Fruit fly (Drosophila melanogaster) S2 (cell line): Measurements from ENCODE around the gene CG10947.

Experiments used
- CG8478 ChIP-seq: fragments of >200 bp; optimal IDR thresholded peaks from 2 replicates; lab custom pipeline; 2018
- CTCF ChIP-seq, 2 experiments: fragments of >200 bp; optimal IDR thresholded peaks; 2 replicates each; lab custom pipeline; 2018

Gene CG10947

DNA sequence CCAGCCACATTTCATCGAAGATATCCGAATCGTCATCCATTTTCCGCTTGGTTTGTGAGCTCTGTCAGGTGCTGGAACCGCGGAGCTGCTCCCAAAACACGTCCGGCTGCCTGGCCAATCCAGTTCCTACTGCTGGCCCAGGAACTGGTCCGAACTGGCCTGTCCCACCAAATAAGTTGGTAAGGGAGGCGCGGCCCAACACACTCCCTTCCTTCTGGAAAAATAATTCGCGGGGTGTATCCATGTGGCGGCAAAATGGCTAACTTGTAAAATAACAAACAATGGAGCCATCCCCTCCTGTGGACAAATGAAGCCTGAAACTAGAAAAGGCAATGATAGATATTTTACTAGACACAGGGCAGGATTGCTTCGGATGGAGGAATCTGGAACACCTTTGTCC is 10.0 kb upstream of the CG10947 start, which contains the start of gene CG15130:
CG15130 (minus strand) TSS at position 101 of the 400 bp plus-strand sequence.
- TF ChIP-seq CTCF (optimal IDR thresholded peaks at IDR 0.05; lab: Kevin White, UChicago) (no peak), CG8478 (lab: Kevin White, UChicago) (no peak)

DNA sequence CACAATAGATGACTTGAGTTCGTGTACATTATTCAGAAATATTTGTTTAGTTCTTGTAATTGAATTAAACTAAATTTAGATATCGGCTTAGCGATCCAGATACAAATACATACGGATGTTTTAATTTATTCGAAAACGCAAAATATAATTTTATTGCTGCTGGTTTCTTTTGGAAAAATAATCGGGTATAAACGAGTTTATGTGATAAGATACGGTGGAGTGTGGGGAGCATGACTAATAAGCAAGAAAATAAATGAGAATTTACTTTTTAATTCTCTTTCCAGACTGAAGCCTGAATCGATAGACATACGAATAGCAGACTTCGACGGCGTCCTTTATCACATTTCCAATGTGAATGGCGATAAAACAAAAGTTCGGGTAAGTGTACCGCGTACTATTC is 5.4 kb upstream of the CG10947 start:
- TF ChIP-seq CTCF (optimal IDR thresholded peaks at IDR 0.05; lab: Kevin White, UChicago) (no peak), CG8478 (lab: Kevin White, UChicago) (no peak)

DNA sequence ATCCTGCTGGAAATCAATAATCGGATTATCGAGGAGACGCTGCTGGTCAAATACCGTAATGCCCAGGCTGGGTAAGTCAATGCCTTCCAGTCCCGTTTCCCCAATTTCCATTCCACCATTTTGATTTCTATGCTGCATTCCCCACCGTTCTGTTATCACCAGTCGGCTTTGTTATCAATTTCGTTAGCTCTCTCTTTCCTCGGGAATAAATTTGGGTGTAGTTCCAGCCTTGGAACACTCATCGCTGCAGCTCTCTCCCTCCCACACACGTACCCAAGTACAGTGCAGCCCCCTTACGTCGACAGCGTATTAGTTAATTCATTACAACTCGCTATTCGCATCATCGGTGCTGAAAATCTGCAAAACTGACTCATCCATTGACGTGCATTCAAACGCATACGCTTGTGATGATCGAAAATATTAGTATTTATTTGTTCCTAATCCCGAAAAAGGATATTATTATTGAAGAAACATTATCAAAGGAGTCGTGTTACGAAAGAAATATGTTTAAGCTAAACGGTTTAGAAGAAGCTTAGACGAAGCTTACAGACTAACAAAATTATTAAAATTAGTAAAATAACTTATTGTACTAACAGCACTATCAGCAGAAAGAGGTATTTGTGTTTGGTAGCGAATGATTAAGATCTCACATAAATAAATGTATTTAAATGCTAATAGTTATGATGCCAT is 3.1 kb upstream of the CG10947 start:
- TF ChIP-seq CG8478 (lab: Kevin White, UChicago) = no peak
- no peak for TF ChIP-seq CTCF (optimal IDR thresholded peaks at IDR 0.05; lab: Kevin White, UChicago)

DNA sequence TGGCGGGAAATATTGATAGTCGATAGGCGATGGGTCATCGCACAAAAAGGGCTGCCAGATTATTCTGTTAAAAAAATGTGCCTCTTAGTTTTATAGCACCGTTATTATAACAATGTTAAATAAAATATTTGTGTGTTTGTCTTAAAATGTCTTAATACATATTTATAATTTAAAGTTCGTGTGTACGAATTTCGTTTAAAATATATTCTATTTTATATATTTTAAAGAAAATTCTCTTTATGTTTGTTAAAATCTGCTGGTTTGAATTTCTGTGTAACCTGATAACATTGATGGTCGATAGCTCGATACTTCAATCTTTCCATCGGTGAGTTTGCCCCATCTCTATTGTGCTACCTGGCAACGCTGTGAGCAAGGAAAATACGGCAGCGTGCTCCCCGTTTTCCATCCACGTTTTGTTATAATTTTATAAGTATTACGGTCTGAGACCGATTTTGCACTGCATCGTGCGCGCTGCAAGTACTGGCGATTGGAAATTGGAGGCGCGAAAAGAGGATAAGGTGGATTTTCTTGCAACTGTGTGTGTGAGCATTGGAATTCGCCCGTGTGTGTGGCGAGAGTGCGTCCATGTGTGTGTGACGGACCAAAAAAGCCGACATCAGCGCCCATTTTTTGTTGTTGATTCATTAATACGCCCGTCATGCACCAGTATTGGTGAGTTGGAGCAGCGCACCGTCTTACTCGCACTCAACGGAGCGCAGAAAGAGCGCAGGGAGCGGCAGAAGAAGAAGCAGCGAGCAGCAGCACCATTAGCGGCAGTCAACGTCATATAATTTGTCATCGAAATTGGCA is 2.4 kb upstream of the CG10947 start, which contains the start of the genes CG10949 and Arpc2:
CG10949 (minus strand) TSS at position 165 of the 810 bp plus-strand sequence.
Arpc2 (plus strand) TSS at position 304 of the 810 bp plus-strand sequence.
- no peak for TF ChIP-seq CG8478 (lab: Kevin White, UChicago)
- TF ChIP-seq CTCF (optimal IDR thresholded peaks at IDR 0.05; lab: Kevin White, UChicago) = no peak

DNA sequence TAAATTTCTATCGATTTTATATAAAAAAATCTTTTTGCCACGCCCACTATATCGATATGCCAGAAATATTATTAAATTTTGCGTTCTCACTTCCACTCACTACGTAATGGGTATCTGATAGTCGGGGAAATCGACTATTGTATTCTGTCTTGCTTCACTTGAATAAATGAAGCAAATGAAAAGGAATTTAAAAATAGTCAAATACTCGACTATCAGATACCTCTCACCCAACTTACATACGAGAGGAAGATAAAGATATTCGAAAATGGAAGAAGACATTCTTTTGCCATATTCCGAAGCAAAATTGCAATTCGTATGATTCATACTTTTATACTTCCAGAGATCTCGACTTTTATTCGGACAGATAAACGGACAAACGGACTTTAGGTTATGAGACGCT is 774 bp downstream of the CG10947 start:
- TF ChIP-seq CG8478 (lab: Kevin White, UChicago) (no peak), CTCF (optimal IDR thresholded peaks at IDR 0.05; lab: Kevin White, UChicago) (no peak)

DNA sequence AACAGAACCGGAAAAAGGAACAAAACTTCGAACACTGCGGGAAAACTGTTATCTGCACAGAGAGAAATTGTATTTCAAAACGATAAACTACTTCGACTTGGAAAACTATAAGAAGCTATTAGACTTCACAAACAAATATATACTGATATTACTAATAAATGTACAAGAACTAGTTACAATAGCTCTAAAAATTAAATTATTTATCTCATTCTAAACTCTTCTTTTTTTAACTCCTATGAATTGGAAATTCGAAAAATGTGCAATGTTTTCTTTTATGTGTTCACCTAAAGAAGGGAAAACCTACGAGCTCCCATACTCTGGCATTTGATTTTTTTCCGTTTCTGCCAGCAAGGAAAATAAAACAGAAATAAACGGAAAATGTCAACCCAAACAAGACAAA is 13.2 kb downstream of the CG10947 start:
- no peak for TF ChIP-seq CTCF (optimal IDR thresholded peaks at IDR 0.05; lab: Kevin White, UChicago)
- TF ChIP-seq CG8478 (lab: Kevin White, UChicago) = no peak

DNA sequence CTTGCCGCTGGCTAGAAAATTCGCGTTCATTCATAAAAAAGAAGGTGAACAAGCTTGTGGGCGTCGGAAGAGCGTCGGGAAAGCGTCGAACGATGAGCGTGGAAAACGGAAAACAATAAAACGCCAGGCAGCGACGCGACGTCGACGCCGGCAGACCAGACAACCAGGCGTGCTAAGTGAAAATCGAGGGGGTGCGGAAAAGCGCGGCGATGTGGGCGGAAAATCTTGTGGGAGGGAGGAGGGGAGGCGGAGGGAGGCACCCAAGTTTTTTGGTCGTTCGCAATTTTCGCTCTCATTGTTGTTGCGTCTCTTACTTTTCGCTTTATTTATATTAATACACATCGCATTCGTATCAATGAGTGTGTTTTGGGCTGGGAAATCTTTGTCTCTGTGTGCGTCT is 13.7 kb downstream of the CG10947 start:
- no peak for TF ChIP-seq CTCF (optimal IDR thresholded peaks at IDR 0.05; lab: Kevin White, UChicago)
- no peak for TF ChIP-seq CG8478 (lab: Kevin White, UChicago)

DNA sequence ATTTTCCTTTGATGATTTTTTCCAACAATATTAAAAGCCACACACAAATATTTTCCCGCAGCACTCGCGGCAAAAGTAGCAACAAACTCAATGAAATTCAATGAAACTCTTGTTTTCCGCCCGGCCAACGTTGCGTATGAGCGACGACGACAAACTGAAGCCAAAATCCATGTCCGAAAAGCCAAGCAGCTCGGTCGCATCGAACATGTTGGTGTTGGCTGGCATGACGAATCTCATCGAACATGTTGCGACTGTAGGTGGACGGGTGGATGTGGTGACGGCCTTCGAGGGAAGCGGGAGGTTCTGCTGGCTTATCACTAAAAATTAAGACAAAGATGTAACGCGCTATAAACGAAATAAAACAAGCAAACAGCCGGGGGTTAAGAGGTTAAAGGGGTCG is 15.4 kb downstream of the CG10947 start:
- TF ChIP-seq CTCF (optimal IDR thresholded peaks at IDR 0.05; lab: Kevin White, UChicago) (no peak), CG8478 (lab: Kevin White, UChicago) (no peak)

DNA sequence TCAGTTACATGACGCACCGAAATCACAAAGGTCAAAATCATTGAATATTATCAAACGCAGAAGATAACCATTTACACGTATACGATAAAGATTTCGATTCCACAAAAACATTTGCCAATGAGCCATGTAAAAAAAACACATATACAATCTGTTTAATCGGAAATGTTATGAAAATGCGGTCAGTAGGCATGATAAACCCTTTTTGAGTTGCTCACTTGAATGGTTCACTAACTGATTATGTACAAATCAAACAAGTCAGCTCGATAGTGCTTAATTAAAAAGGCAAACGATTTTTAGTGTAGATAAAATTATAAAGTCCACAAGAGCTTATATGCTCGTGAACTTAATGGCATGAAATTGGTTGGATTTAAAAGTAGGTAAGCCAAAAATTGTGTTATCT is 17.6 kb downstream of the CG10947 start:
- TF ChIP-seq CG8478 (lab: Kevin White, UChicago) (no peak), CTCF (optimal IDR thresholded peaks at IDR 0.05; lab: Kevin White, UChicago) (no peak)

DNA sequence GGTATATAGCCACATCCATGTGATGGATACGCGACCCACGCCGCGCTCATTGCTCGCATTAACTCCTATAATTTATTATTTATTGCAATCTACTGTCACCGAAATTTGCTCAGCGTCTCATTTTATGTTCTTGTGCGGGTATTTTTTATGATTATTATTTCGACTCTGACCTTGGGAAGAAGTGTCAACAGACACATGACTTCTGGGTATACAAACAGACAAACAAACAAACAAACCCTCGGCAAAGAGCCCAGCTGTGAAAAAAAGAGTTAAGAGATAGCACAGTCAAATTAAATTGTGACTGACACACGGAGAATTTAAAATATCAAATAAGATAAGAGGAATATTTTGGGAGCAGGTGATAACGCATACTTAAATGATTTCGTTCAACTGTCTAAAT is 24.6 kb downstream of the CG10947 start:
- no peak for TF ChIP-seq CG8478 (lab: Kevin White, UChicago)
- TF ChIP-seq CTCF (optimal IDR thresholded peaks at IDR 0.05; lab: Kevin White, UChicago) = no peak

DNA sequence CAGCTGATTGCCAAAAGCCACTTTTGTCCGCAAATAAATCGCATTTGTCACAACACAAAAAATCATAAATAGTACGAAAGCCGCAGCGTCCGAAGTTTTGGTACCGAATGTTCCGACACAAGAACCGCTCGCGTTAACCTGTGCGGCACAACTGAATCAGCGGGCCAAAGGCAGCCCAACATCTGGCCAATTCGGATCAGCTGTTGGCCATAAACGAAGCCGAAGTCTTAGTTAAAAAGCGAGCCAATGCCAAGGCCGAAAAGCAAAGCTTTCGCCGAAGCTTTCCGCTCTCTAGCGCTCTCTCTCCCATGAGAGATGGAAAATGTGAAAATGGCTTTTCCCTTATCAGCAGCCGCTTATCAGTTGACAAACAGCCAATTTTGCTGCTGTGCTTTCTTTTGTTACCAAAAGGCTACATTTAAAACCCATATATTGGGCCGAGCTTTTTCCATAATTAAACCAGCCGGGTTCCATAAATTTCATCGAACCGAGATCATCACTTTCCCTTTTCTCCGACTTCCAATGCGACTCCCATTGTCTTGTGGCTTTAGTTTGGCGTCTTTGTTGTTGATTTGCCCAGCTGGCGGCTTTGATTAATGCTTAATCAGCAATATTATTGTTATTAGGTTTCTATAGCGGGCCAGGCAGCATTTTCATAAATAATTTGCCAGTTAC is 32.3 kb downstream of the CG10947 start, which contains the start of gene CG16798:
CG16798 (minus strand) TSS at position 216 of the 675 bp plus-strand sequence.
- TF ChIP-seq CG8478 (lab: Kevin White, UChicago) = no peak
- TF ChIP-seq CTCF (optimal IDR thresholded peaks at IDR 0.05; lab: Kevin White, UChicago) = no peak

DNA sequence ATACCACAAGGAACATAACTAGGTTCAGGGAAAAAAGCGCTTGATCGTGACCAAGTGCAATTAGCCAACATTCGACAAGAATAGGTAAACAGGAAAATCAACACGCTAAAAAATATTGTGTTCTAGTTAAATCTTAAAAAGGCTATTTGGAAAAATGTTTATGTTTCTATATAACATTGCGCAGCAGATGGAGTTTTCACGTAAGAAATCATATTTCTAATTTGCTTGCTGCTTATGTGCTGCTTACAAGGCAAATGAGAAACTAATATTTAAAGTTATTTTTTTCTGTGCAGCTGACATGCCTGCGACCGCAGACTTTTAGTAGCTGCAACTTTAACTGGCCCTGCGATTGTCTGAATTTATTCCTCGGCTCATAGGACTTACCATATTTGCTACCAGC is 33.3 kb downstream of the CG10947 start:
- TF ChIP-seq CTCF (optimal IDR thresholded peaks at IDR 0.05; lab: Kevin White, UChicago) (no peak), CG8478 (lab: Kevin White, UChicago) (no peak)

DNA sequence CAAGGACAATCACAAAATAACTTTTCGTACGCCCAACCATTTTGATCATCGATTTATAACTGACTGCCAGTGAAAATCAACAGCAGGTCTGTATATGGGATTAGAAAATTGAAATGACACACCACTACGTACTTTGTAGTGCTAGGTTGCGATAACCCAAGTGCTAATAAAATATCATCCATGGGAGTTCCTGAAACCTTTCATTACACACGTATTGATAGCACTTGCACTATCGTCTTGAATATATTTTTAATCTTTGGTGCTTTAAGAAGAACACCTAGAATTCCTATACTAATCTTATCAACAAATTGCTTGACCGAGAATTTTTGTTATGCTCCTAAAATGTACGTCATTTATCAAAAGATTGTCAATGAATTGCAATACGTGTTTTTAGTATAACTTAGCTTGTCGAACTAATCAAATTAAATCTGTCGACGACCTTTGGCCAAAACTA is 40.5 kb downstream of the CG10947 start, which contains the start of gene Ugt37A1:
Ugt37A1 (minus strand) TSS at position 51 of the 454 bp plus-strand sequence.
- TF ChIP-seq CTCF (optimal IDR thresholded peaks at IDR 0.05; lab: Kevin White, UChicago) = no peak
- no peak for TF ChIP-seq CG8478 (lab: Kevin White, UChicago)

DNA sequence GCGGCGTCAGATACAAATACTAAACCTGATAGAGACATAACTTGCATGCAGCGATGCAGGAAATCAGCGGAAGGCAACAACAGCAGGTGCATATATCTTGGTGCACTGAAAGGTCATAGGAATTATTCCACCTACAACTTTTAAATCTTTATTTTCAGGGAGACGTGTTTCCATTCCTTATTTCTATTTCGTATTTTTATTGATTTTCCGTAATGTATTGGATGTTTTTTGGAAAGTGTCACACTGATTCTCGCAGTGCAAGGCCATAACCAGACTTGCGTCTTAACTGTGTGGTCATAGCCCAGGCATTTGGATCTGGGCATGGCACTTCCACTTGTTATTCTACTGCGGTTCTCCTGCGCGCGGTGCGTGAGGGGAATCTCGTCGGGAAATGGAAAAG is 43.1 kb downstream of the CG10947 start:
- TF ChIP-seq CTCF (optimal IDR thresholded peaks at IDR 0.05; lab: Kevin White, UChicago) (no peak), CG8478 (lab: Kevin White, UChicago) (no peak)
